Fruit fly (Drosophila melanogaster): ENCODE data around the gene CG4367.
A peak's percentile ranks its signal among the peaks of the same experiment; 100 is the strongest.

The CG4367 gene

DNA sequence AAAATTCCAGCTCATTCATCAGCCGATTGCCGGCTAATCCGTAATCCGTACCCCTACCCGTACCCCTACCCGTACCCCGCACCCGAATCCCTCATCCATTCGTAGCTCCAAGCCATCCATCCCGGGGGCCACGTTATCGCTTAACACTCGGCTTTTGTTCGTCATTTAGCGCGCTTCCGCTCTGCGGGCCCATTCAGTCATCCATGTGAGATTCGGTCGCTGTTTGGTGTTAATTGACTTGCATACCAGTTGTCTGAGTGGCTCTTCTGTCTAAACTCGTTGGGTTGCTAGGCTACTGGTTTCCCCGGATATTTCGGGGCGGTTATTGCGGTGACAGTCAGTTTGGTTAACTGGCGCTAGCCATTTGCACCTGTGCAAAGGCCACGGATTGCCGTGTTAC is 6.6 kb upstream of the CG4367 start (continued):
- TF ChIP-seq Hey (tag; optimal IDR thresholded peaks at IDR 0.05) (no peak), p53 (GFP tag; optimal IDR thresholded peaks at IDR 0.05) (no peak), CG11456 (GFP tag; IDR thresholded peaks at IDR 0.05) (no peak), CG17186 (GFP tag; optimal IDR thresholded peaks at IDR 0.05) (no peak)

DNA sequence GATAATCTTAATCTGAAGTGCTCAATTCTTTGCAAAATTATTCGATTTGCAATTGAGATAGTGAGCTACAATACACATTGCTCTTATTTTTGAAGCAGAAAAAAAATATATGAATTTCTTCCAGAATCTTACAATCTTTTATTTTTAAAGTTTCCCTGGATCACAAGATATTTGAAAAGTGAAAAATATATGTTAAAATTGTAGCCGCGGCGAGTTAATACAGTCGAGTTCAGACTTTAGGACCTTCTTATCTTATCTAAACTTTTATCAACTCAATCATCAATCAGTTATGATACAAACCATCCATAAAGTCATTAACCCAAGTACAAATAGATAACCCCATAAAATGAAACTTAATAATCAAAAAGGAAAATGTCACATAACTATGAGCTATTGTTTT is 6.1 kb upstream of the CG4367 start:
- TF ChIP-seq CG6254 (GFP tag; optimal IDR thresholded peaks at IDR 0.05) (peak; percentile 13), CG8924 (tag; optimal IDR thresholded peaks at IDR 0.05) (peak; percentile 2), B-H1 (GFP tag; IDR thresholded peaks at IDR 0.05) (no peak), CG2712 (tag; optimal IDR thresholded peaks at IDR 0.05) (no peak), Rfx (GFP tag; IDR thresholded peaks at IDR 0.05) (no peak), pita (GFP tag; optimal IDR thresholded peaks at IDR 0.05) (no peak), CG2875 (GFP tag; optimal IDR thresholded peaks at IDR 0.05) (no peak), Hmx (GFP tag; optimal IDR thresholded peaks at IDR 0.05) (peak; percentile 24), CG10267 (tag; optimal IDR thresholded peaks at IDR 0.05) (peak; percentile 1), CG11247 (GFP tag; IDR thresholded peaks at IDR 0.05) (no peak), CG11504 (tag; optimal IDR thresholded peaks at IDR 0.05) (peak; percentile 50), CG9727 (GFP tag; optimal IDR thresholded peaks at IDR 0.05) (peak; percentile 26), Hmr (GFP tag; optimal IDR thresholded peaks at IDR 0.05) (peak; percentile 34), Hr51 (GFP tag; optimal IDR thresholded peaks at IDR 0.05) (peak in 1 of 2 experiments; percentile 29), gem (tag; optimal IDR thresholded peaks at IDR 0.05) (peak; percentile 56), lilli (GFP tag; optimal IDR thresholded peaks at IDR 0.05) (peak; percentile 28), CG17361 (GFP tag; IDR thresholded peaks at IDR 0.05) (peak; percentile 48; the same call in 2 of the 3 replicates), phol (tag; optimal IDR thresholded peaks at IDR 0.05) (peak; percentile 19), CG10209 (GFP tag; optimal IDR thresholded peaks at IDR 0.05) (no peak), CG12155 (GFP tag; optimal IDR thresholded peaks at IDR 0.05) (peak; percentile 17), CG34376 (GFP tag; optimal IDR thresholded peaks at IDR 0.05) (no peak), CG17385 (GFP tag; optimal IDR thresholded peaks at IDR 0.05) (peak; percentile 23), CG12104 (GFP tag; optimal IDR thresholded peaks at IDR 0.05) (peak; percentile 42), pho (GFP tag; optimal IDR thresholded peaks at IDR 0.05) (peak; percentile 3), CG1792 (GFP tag; optimal IDR thresholded peaks at IDR 0.05) (no peak), dmrt99B (tag; optimal IDR thresholded peaks at IDR 0.05) (peak; percentile 33), CG17912 (GFP tag; optimal IDR thresholded peaks at IDR 0.05) (no peak), CG30020 (tag; optimal IDR thresholded peaks at IDR 0.05) (no peak), Meics (GFP tag; optimal IDR thresholded peaks at IDR 0.05) (peak; percentile 71), CG1832 (GFP tag; optimal IDR thresholded peaks at IDR 0.05) (no peak), ro (GFP tag; IDR thresholded peaks at IDR 0.05) (no peak), yki (optimal IDR thresholded peaks at IDR 0.05) (no peak), Sry-δ (GFP tag; optimal IDR thresholded peaks at IDR 0.05) (no peak), Ets65A (GFP tag) (peak; percentile 26), Pdp1 (GFP tag; optimal IDR thresholded peaks at IDR 0.05) (no peak), CG18619 (GFP tag; optimal IDR thresholded peaks at IDR 0.05) (peak; percentile 22), tio (GFP tag; optimal IDR thresholded peaks at IDR 0.05) (peak; percentile 34), twi (tag; optimal IDR thresholded peaks at IDR 0.05) (no peak), CG1602 (GFP tag; optimal IDR thresholded peaks at IDR 0.05) (no peak), Fer2 (tag; optimal IDR thresholded peaks at IDR 0.05) (no peak), NfI (GFP tag; optimal IDR thresholded peaks at IDR 0.05) (peak; percentile 13), CG18599 (GFP tag; optimal IDR thresholded peaks at IDR 0.05) (no peak), CG4820 (GFP tag; optimal IDR thresholded peaks at IDR 0.05) (peak; percentile 9), Oli (tag; optimal IDR thresholded peaks at IDR 0.05) (peak; percentile 51), CG33557 (GFP tag; optimal IDR thresholded peaks at IDR 0.05) (no peak)
